Worm (Caenorhabditis elegans) whole organism, L4 larva: ENCODE results near the gene mks-5.

Source experiments
- lin-13 ChIP-seq: fragments of 150-350 bp; optimal IDR thresholded peaks from 2 replicates; lab custom pipeline; 2014; ENCODE audit warnings: missing biosample characterization, missing genetic modification reagents, missing genetic modification characterization
- madf-9 ChIP-seq: fragments of 200-800 bp; sonication (Bioruptor generic); conservative IDR thresholded peaks from 2 replicates; pipeline ENCODE4 v1.3.6; 2022; ENCODE audit warnings: missing genetic modification reagents, missing genetic modification characterization, missing compliant biosample characterization
- nhr-11 ChIP-seq: fragments of 150-350 bp; optimal IDR thresholded peaks from 2 replicates; lab custom pipeline; 2014; ENCODE audit warnings: missing biosample characterization, missing genetic modification characterization
- nhr-237 ChIP-seq: sonication (generic microtip); optimal IDR thresholded peaks from 2 replicates; lab custom pipeline; 2017; ENCODE audit warnings: missing biosample characterization, missing genetic modification characterization
- unc-130 ChIP-seq: sonication (generic microtip); optimal IDR thresholded peaks from 2 replicates; lab custom pipeline; 2016; ENCODE audit warnings: missing genetic modification reagents, missing genetic modification characterization, missing compliant biosample characterization
- zip-2 ChIP-seq: fragments of 150-350 bp; optimal IDR thresholded peaks from 2 replicates; lab custom pipeline; 2014; ENCODE audit warnings: missing biosample characterization, missing genetic modification characterization

DNA sequence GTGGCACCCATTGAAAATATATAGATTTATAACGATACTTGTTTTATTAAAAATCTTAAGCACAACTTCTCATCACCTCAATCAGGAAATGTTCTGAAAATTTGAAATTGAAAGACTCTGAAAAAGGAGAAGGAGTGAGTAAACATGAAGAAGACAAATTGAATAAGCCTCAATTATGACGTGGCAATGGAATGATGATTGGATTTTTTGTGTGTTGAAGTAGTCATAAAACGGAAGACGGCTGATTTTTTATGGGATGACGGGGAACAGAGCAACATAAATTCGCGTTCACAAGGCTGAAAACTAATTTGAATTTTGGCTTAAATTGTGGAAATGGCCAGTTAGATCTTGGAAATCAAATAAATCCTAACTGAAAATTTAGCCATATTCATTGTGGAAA, 11.5 kb downstream of the mks-5 start, which contains the start of gene glb-12:
- no peak for TF ChIP-seq lin-13 (GFP tag; lab: Kevin White, UChicago)
- no peak for TF ChIP-seq madf-9 (GFP tag; lab: Robert Waterston, UW)
- no peak for TF ChIP-seq nhr-11 (tag; lab: Kevin White, UChicago)
- no peak for TF ChIP-seq zip-2
- no peak for TF ChIP-seq unc-130
- no peak for TF ChIP-seq nhr-237 (tag; lab: Kevin White, UChicago)
